Worm (Caenorhabditis elegans): ENCODE data around the gene ckk-1.

DNA sequence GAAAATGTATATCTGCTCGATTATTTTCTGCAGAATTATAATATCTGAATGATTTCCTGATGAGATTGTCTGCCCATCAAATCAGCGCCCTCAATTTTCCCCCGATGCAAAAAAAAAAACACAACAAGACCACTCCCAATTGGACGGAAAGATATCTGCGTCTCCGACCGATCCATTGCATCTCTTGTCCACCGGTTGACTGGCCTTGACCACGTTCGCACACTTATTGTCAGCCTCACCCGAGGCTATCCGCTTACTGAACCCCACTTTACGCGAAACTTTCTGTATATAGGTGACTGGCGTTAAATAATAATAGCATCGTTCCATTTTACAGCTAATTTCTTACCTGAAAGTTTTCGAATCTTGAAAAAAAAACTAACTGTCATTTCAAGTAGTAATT, 40.9 kb upstream of the ckk-1 start:
- TF ChIP-seq attf-3 (GFP tag; conservative IDR thresholded peaks at IDR 0.05) (no peak), him-1 (tag; optimal IDR thresholded peaks at IDR 0.05) (no peak), bed-2 (GFP tag; IDR thresholded peaks at IDR 0.05) (no peak), tlf-1 (GFP tag; optimal IDR thresholded peaks at IDR 0.05) (no peak)
